Worm (Caenorhabditis elegans) whole organism, young adult: ENCODE results near the gene mppb-1.

Experiments
- B0336.3 ChIP-seq: fragments of 200-800 bp; sonication (Bioruptor generic); IDR thresholded peaks from 2 replicates; pipeline ENCODE4 v1.3.6; 2022; ENCODE audit warnings: missing genetic modification characterization, missing compliant biosample characterization
- akir-1 ChIP-seq: fragments of 200-800 bp; sonication (Bioruptor generic); optimal IDR thresholded peaks from 2 replicates; lab custom pipeline; 2018; ENCODE audit warnings: mild to moderate bottlenecking, missing genetic modification characterization, moderate library complexity, missing compliant biosample characterization
- attf-3 ChIP-seq: fragments of 200-800 bp; sonication (Bioruptor generic); conservative IDR thresholded peaks from 2 replicates; pipeline ENCODE4 v1.3.6; 2022; ENCODE audit warnings: missing genetic modification reagents, missing genetic modification characterization, missing compliant biosample characterization
- attf-5 ChIP-seq: fragments of 200-800 bp; sonication (Bioruptor generic); optimal IDR thresholded peaks from 2 replicates; lab custom pipeline; 2018; ENCODE audit warnings: mild to moderate bottlenecking, missing genetic modification characterization, missing compliant biosample characterization
- chd-7 ChIP-seq: sonication (generic microtip); optimal IDR thresholded peaks from 2 replicates; lab custom pipeline; 2016; ENCODE audit warnings: mild to moderate bottlenecking, missing genetic modification characterization, moderate library complexity, missing compliant biosample characterization
- dpff-1 ChIP-seq: sonication (generic microtip); optimal IDR thresholded peaks from 2 replicates; lab custom pipeline; 2017; ENCODE audit warnings: mild to moderate bottlenecking, missing genetic modification characterization, missing compliant biosample characterization
- hmg-1.2 ChIP-seq: fragments of 200-800 bp; sonication (Bioruptor generic); IDR thresholded peaks from 2 replicates; pipeline ENCODE4 v1.3.6; 2022; ENCODE audit warnings: missing genetic modification reagents, missing genetic modification characterization, missing compliant biosample characterization
- hsf-1 ChIP-seq: fragments of 200-800 bp; sonication (Bioruptor generic); IDR thresholded peaks from 2 replicates; pipeline ENCODE4 v1.3.6; 2022; ENCODE audit warnings: missing genetic modification reagents, missing genetic modification characterization, missing compliant biosample characterization
- lin-40 ChIP-seq: sonication (generic microtip); optimal IDR thresholded peaks from 2 replicates; lab custom pipeline; 2016; ENCODE audit warnings: missing genetic modification characterization, mild to moderate bottlenecking, missing compliant biosample characterization, missing genotype, missing genetic modification reagents
- mcd-1 ChIP-seq: fragments of 200-800 bp; sonication (Bioruptor generic); IDR thresholded peaks from 2 replicates; pipeline ENCODE4 v1.3.6; 2022; ENCODE audit warnings: missing genetic modification reagents, missing genetic modification characterization, missing compliant biosample characterization
- tbx-9 ChIP-seq: sonication (generic microtip); optimal IDR thresholded peaks from 2 replicates; lab custom pipeline; 2016; ENCODE audit warnings: borderline replicate concordance, missing genetic modification characterization, inconsistent platforms, missing compliant biosample characterization
- zfh-2 ChIP-seq: fragments of 200-800 bp; sonication (Bioruptor generic); conservative IDR thresholded peaks from 2 replicates; pipeline ENCODE4 v1.3.6; 2022; ENCODE audit warnings: missing genetic modification reagents, missing genetic modification characterization, missing compliant biosample characterization
- zim-3 ChIP-seq: sonication (generic microtip); optimal IDR thresholded peaks from 2 replicates; lab custom pipeline; 2017; ENCODE audit warnings: mild to moderate bottlenecking, missing genetic modification characterization, moderate library complexity, missing compliant biosample characterization
- ztf-28 ChIP-seq: fragments of 200-800 bp; sonication (Bioruptor generic); IDR thresholded peaks from 2 replicates; pipeline ENCODE4 v1.3.6; 2022; ENCODE audit warnings: missing genetic modification reagents, missing genetic modification characterization, missing compliant biosample characterization
- ztf-6 ChIP-seq: fragments of 200-800 bp; sonication (Bioruptor generic); IDR thresholded peaks from 2 replicates; pipeline ENCODE4 v1.3.6; 2022; ENCODE audit warnings: missing genetic modification reagents, missing genetic modification characterization, missing compliant biosample characterization

The mppb-1 gene

ce11 chrIV:9120220-9120619 lies 45.7 kb downstream of the mppb-1 start:
- TF ChIP-seq hsf-1 (no peak), ztf-28 (GFP tag; lab: Robert Waterston, UW) (no peak), zim-3 (tag; lab: Kevin White, UChicago) (no peak), zfh-2 (GFP tag; lab: Robert Waterston, UW) (no peak), ztf-6 (GFP tag; lab: Robert Waterston, UW) (no peak), akir-1 (GFP tag; lab: Kevin White, UChicago) (no peak), tbx-9 (tag; lab: Kevin White, UChicago) (no peak), dpff-1 (tag; lab: Kevin White, UChicago) (no peak), B0336.3 (GFP tag; lab: Robert Waterston, UW) (no peak), chd-7 (tag; lab: Kevin White, UChicago) (no peak)

- no peak for TF ChIP-seq attf-3 (GFP tag; lab: Robert Waterston, UW)
- TF ChIP-seq hmg-1.2 (GFP tag; lab: Robert Waterston, UW), result peak; percentile 50; the same call in 1 of the 2 replicates
- 0 out of 2 replicates have a peak, but pooled peaks have one; percentile 20 for TF ChIP-seq mcd-1 (GFP tag; lab: Robert Waterston, UW)
- TF ChIP-seq attf-5, result peak; percentile 8
- peak; percentile 16 for TF ChIP-seq lin-40
These were observed 47.1 kb downstream of the mppb-1 start for ce11 chrIV:9121545-9121944.
